Worm (Caenorhabditis elegans) whole organism, L4 larva: ENCODE results near the gene C07D10.5.

Experiments
- F26F4.8 ChIP-seq: fragments of 200-800 bp; sonication (Bioruptor generic); conservative IDR thresholded peaks from 2 replicates; pipeline ENCODE4 v1.3.6; 2022; ENCODE audit warnings: missing genetic modification characterization, missing compliant biosample characterization
- R02D3.7 ChIP-seq: fragments of 150-350 bp; sonication (generic microtip); optimal IDR thresholded peaks from 3 replicates; lab custom pipeline; 2014; ENCODE audit warnings: missing biosample characterization, missing genetic modification characterization
- T20F7.1 ChIP-seq: fragments of 200-800 bp; sonication (Bioruptor generic); optimal IDR thresholded peaks from 2 replicates; lab custom pipeline; 2018; ENCODE audit warnings: mild to moderate bottlenecking, missing genetic modification characterization, missing compliant biosample characterization
- T26A8.4 ChIP-seq: fragments of 200-800 bp; sonication (Bioruptor generic); IDR thresholded peaks from 2 replicates; pipeline ENCODE4 v1.3.6; 2022; ENCODE audit warnings: missing genetic modification characterization, missing compliant biosample characterization
- Y48G9A.11 ChIP-seq: fragments of 200-800 bp; sonication (Bioruptor generic); IDR thresholded peaks from 2 replicates; pipeline ENCODE4 v1.3.6; 2022; ENCODE audit warnings: missing genetic modification reagents, missing genetic modification characterization, missing compliant biosample characterization
- aly-2 ChIP-seq: sonication (generic microtip); optimal IDR thresholded peaks from 2 replicates; lab custom pipeline; 2018; ENCODE audit warnings: missing biosample characterization, missing genetic modification characterization
- ama-1 ChIP-seq: fragments of 150-350 bp; optimal IDR thresholded peaks from 2 replicates; lab custom pipeline; 2014; ENCODE audit warnings: inconsistent platforms, mixed read lengths
- arid-1 ChIP-seq: fragments of 200-800 bp; sonication (Bioruptor generic); conservative IDR thresholded peaks from 2 replicates; pipeline ENCODE4 v1.3.6; 2022; ENCODE audit warnings: missing genetic modification reagents, missing genetic modification characterization, missing compliant biosample characterization
- ceh-20 ChIP-seq: fragments of 200-800 bp; sonication (Bioruptor generic); IDR thresholded peaks from 2 replicates; pipeline ENCODE4 v1.3.6; 2022; ENCODE audit warnings: missing genetic modification reagents, missing genetic modification characterization, missing compliant biosample characterization
- daf-12 ChIP-seq: fragments of 150-350 bp; optimal IDR thresholded peaks from 2 replicates; lab custom pipeline; 2014; ENCODE audit warnings: missing biosample characterization, missing genetic modification reagents, missing genetic modification characterization
- daf-16 ChIP-seq, 3 experiments: sonication (generic microtip); optimal IDR thresholded peaks; 2 replicates each; lab custom pipeline; 2016 to 2017; ENCODE audit warnings: missing genetic modification characterization in 3 of 3, missing genetic modification reagents in 3 of 3, mild to moderate bottlenecking in 2 of 3, missing compliant biosample characterization in 2 of 3, missing biosample characterization in 1 of 3, moderate library complexity in 1 of 3
- daf-19 ChIP-seq: fragments of 200-800 bp; sonication (Bioruptor generic); conservative IDR thresholded peaks from 2 replicates; pipeline ENCODE4 v1.3.6; 2022; ENCODE audit warnings: missing genetic modification characterization, missing compliant biosample characterization
- daf-8 ChIP-seq: fragments of 200-800 bp; sonication (Bioruptor generic); IDR thresholded peaks from 2 replicates; pipeline ENCODE4 v1.3.6; 2022; ENCODE audit warnings: missing genetic modification characterization, missing compliant biosample characterization
- dmd-6 ChIP-seq: fragments of 200-800 bp; sonication (Bioruptor generic); IDR thresholded peaks from 2 replicates; pipeline ENCODE4 v1.3.6; 2022; ENCODE audit warnings: missing genetic modification reagents, missing genetic modification characterization, missing compliant biosample characterization
- dpl-1 ChIP-seq: fragments of 150-350 bp; optimal IDR thresholded peaks from 2 replicates; lab custom pipeline; 2014; ENCODE audit warnings: missing biosample characterization, missing genetic modification reagents, missing genetic modification characterization
- duxl-1 ChIP-seq: sonication (generic microtip); optimal IDR thresholded peaks from 2 replicates; lab custom pipeline; 2016; ENCODE audit warnings: mild to moderate bottlenecking, missing genetic modification characterization, moderate library complexity, missing compliant biosample characterization; ENCODE audit not compliant: poor library complexity
- dve-1 ChIP-seq: sonication (generic microtip); optimal IDR thresholded peaks from 2 replicates; lab custom pipeline; 2017; ENCODE audit warnings: antibody characterized with exemption, mild to moderate bottlenecking, missing genetic modification characterization, missing compliant biosample characterization; ENCODE audit not compliant: insufficient read depth
- fkh-10 ChIP-seq: fragments of 150-350 bp; optimal IDR thresholded peaks from 2 replicates; lab custom pipeline; 2014; ENCODE audit warnings: missing biosample characterization, missing genetic modification reagents, missing genetic modification characterization
- hif-1 ChIP-seq, 2 experiments: sonication (generic microtip); optimal IDR thresholded peaks; 2 replicates each; lab custom pipeline; 2016 to 2017; ENCODE audit warnings: missing compliant biosample characterization in 2 of 2, missing genetic modification characterization in 2 of 2, missing genetic modification reagents in 2 of 2, missing genotype in 2 of 2, mild to moderate bottlenecking in 1 of 2
- hlh-11 ChIP-seq: fragments of 200-800 bp; sonication (Bioruptor generic); optimal IDR thresholded peaks from 2 replicates; lab custom pipeline; 2018; ENCODE audit warnings: mild to moderate bottlenecking, missing genetic modification characterization, missing compliant biosample characterization
- hmg-1.1 ChIP-seq: fragments of 200-800 bp; sonication (Bioruptor generic); IDR thresholded peaks from 2 replicates; pipeline ENCODE4 v1.3.6; 2022; ENCODE audit warnings: missing genetic modification reagents, missing genetic modification characterization, missing compliant biosample characterization
- jun-1 ChIP-seq: fragments of 150-350 bp; optimal IDR thresholded peaks from 2 replicates; lab custom pipeline; 2014; ENCODE audit warnings: missing biosample characterization, missing genetic modification reagents, missing genetic modification characterization
- lim-7 ChIP-seq: fragments of 200-800 bp; sonication (Bioruptor generic); IDR thresholded peaks from 2 replicates; pipeline ENCODE4 v1.3.6; 2022; ENCODE audit warnings: missing genetic modification characterization, missing compliant biosample characterization
- lin-1 ChIP-seq: fragments of 200-800 bp; sonication (Bioruptor generic); IDR thresholded peaks from 2 replicates; pipeline ENCODE4 v1.3.6; 2022; ENCODE audit warnings: missing genetic modification reagents, missing genetic modification characterization, missing compliant biosample characterization
- lin-29 ChIP-seq: fragments of 200-800 bp; sonication (Bioruptor generic); IDR thresholded peaks from 2 replicates; pipeline ENCODE4 v1.3.6; 2022; ENCODE audit warnings: missing genetic modification reagents, missing genetic modification characterization, missing compliant biosample characterization
- lin-38 ChIP-seq: fragments of 200-800 bp; sonication (Bioruptor generic); IDR thresholded peaks from 2 replicates; pipeline ENCODE4 v1.3.6; 2022; ENCODE audit warnings: missing genetic modification reagents, missing genetic modification characterization, missing compliant biosample characterization
- madf-9 ChIP-seq: fragments of 200-800 bp; sonication (Bioruptor generic); conservative IDR thresholded peaks from 2 replicates; pipeline ENCODE4 v1.3.6; 2022; ENCODE audit warnings: missing genetic modification reagents, missing genetic modification characterization, missing compliant biosample characterization
- mdl-1 ChIP-seq, 2 experiments: fragments of 150-350 bp in 1 of 2; sonication (generic microtip) in 1 of 2; optimal IDR thresholded peaks; 2 replicates each; lab custom pipeline; 2014 to 2017; ENCODE audit warnings: missing biosample characterization in 2 of 2, missing genetic modification characterization in 2 of 2
- mep-1 ChIP-seq: fragments of 150-350 bp; sonication (generic microtip); optimal IDR thresholded peaks from 3 replicates; lab custom pipeline; 2014; ENCODE audit warnings: missing biosample characterization, missing genetic modification characterization
- mes-2 ChIP-seq: sonication (generic microtip); optimal IDR thresholded peaks from 2 replicates; lab custom pipeline; 2016; ENCODE audit warnings: missing genotype, mild to moderate bottlenecking, missing genetic modification characterization, missing compliant biosample characterization; ENCODE audit not compliant: poor library complexity, severe bottlenecking
- mxl-2 ChIP-seq: fragments of 200-800 bp; sonication (Bioruptor generic); conservative IDR thresholded peaks from 2 replicates; pipeline ENCODE4 v1.3.6; 2022; ENCODE audit warnings: missing genetic modification reagents, missing genetic modification characterization, missing compliant biosample characterization
- mxl-3 ChIP-seq: fragments of 200-800 bp; sonication (Bioruptor generic); optimal IDR thresholded peaks from 2 replicates; lab custom pipeline; 2018; ENCODE audit warnings: mild to moderate bottlenecking, missing genetic modification characterization, missing compliant biosample characterization
- nhr-10 ChIP-seq: fragments of 150-350 bp; optimal IDR thresholded peaks from 2 replicates; lab custom pipeline; 2014; ENCODE audit warnings: missing biosample characterization, missing genetic modification characterization
- nhr-11 ChIP-seq: fragments of 150-350 bp; optimal IDR thresholded peaks from 2 replicates; lab custom pipeline; 2014; ENCODE audit warnings: missing biosample characterization, missing genetic modification characterization
- nhr-25 ChIP-seq: sonication (generic microtip); optimal IDR thresholded peaks from 2 replicates; lab custom pipeline; 2017; ENCODE audit warnings: missing genetic modification characterization, mild to moderate bottlenecking, missing compliant biosample characterization, antibody characterized with exemption, moderate library complexity, borderline replicate concordance; ENCODE audit not compliant: insufficient read depth
- nhr-6 ChIP-seq: fragments of 150-350 bp; optimal IDR thresholded peaks from 2 replicates; lab custom pipeline; 2014; ENCODE audit warnings: missing biosample characterization, missing genetic modification characterization
- nhr-76 ChIP-seq: fragments of 150-350 bp; optimal IDR thresholded peaks from 2 replicates; lab custom pipeline; 2014; ENCODE audit warnings: missing biosample characterization, missing genetic modification characterization
- nhr-77 ChIP-seq: fragments of 150-350 bp; optimal IDR thresholded peaks from 2 replicates; lab custom pipeline; 2014; ENCODE audit warnings: missing biosample characterization, missing genetic modification characterization
- pqm-1 ChIP-seq: sonication (generic microtip); optimal IDR thresholded peaks from 2 replicates; lab custom pipeline; 2017; ENCODE audit warnings: missing biosample characterization, missing genetic modification characterization
- skn-1 ChIP-seq: fragments of 150-350 bp; optimal IDR thresholded peaks from 2 replicates; lab custom pipeline; 2014; ENCODE audit warnings: missing biosample characterization, missing genetic modification characterization
- spr-1 ChIP-seq: sonication (generic microtip); optimal IDR thresholded peaks from 2 replicates; lab custom pipeline; 2016; ENCODE audit warnings: mild to moderate bottlenecking, missing genetic modification characterization, missing compliant biosample characterization
- spr-3 ChIP-seq: fragments of 200-800 bp; sonication (Bioruptor generic); optimal IDR thresholded peaks from 2 replicates; lab custom pipeline; 2018; ENCODE audit warnings: mild to moderate bottlenecking, missing genetic modification characterization, missing compliant biosample characterization
- tag-97 ChIP-seq: fragments of 200-800 bp; sonication (Bioruptor generic); IDR thresholded peaks from 2 replicates; pipeline ENCODE4 v1.3.6; 2022; ENCODE audit warnings: missing genetic modification characterization, missing compliant biosample characterization
- unc-39 ChIP-seq: sonication (generic microtip); optimal IDR thresholded peaks from 2 replicates; lab custom pipeline; 2017; ENCODE audit warnings: missing biosample characterization, missing genetic modification characterization
- unc-62 ChIP-seq, 3 experiments: fragments of 150-350 bp in 1 of 3; sonication (generic microtip); optimal IDR thresholded peaks in 2 of 3; peaks in 1 of 3; 1 replicate in 1 of 3; 2 replicates in 2 of 3; lab custom pipeline; 2014 to 2017; ENCODE audit warnings: missing biosample characterization in 3 of 3, missing genetic modification characterization in 3 of 3, missing genetic modification reagents in 3 of 3, missing genotype in 1 of 3
- zfp-2 ChIP-seq: sonication (generic microtip); optimal IDR thresholded peaks from 2 replicates; lab custom pipeline; 2016; ENCODE audit warnings: mild to moderate bottlenecking, missing genetic modification characterization, missing compliant biosample characterization
- ztf-7 ChIP-seq: fragments of 150-350 bp; optimal IDR thresholded peaks from 2 replicates; lab custom pipeline; 2014; ENCODE audit warnings: missing biosample characterization, missing genetic modification characterization

Gene C07D10.5

DNA sequence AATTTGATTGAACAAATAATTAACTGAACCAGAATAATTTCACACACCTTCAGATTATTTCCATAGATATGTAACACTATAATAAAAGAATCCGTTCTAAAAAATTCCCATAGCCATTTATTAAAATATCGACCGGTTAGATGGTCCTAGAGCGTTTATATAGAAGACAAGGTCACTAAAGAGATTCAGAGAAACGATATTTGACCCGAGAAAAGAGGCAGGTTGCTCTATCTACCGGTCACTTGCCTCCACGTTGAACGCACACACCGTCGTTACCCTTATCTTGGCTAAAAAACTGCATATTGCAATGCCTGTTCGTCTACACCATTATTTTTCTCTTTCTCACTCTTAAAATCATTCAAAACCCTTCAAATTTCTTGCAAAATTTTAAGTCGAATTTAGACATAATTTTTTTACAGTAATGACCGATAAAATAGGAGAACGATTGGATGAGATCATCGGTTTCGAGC lies at the start of gene C07D10.5:
TSS of gene C07D10.5 (plus strand) at position 420 of the 470 bp plus-strand sequence.
- no peak for TF ChIP-seq nhr-25 (tag; lab: Kevin White, UChicago)
- no peak for TF ChIP-seq dve-1 (tag; lab: Kevin White, UChicago)
- no peak for TF ChIP-seq spr-1 (tag; lab: Kevin White, UChicago)
- TF ChIP-seq R02D3.7: no peak
- TF ChIP-seq ceh-20 (GFP tag; lab: Robert Waterston, UW): no peak
- no peak for TF ChIP-seq hif-1 (tag; optimal IDR thresholded peaks at IDR 0.05; lab: Kevin White, UChicago)
- no peak for TF ChIP-seq unc-39 (tag; lab: Kevin White, UChicago)
- TF ChIP-seq dpl-1 (GFP tag; lab: Kevin White, UChicago): no peak
- TF ChIP-seq unc-62 (GFP tag; optimal IDR thresholded peaks at IDR 0.05 in 1 of 2; lab: Kevin White, UChicago): no peak
- no peak for TF ChIP-seq unc-62 (tag; optimal IDR thresholded peaks at IDR 0.05; lab: Kevin White, UChicago)
- TF ChIP-seq lim-7: no peak
- no peak for TF ChIP-seq F26F4.8 (GFP tag; lab: Robert Waterston, UW)
- no peak for TF ChIP-seq nhr-77 (tag; lab: Kevin White, UChicago)
- TF ChIP-seq, all 104 proteins: peak for 0

DNA sequence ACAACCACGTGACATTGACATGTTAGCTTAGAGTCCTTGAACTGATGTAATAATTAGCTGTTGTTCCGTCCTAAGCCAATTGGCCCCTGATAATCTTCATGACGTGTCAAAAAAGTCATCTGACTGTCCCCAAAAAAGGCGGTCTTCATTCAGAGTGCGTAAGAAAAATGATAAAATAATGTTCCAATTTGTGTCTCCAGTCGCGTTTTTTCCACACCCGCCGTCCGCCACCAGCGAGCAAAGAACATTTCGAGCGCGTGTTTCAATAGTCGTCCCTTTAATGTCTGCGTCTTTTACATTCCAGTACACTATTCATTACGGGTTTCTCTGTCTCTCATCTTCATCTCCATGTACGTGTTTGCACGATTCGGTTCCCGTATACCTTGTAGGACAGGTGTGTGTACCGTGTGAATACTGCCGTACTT lies 43.9 kb upstream of the C07D10.5 start:
- TF ChIP-seq lin-29 (GFP tag; lab: Robert Waterston, UW) (no peak), madf-9 (GFP tag; lab: Robert Waterston, UW) (peak; percentile 49; the same call in 1 of the 2 replicates), daf-12 (tag; lab: Kevin White, UChicago) (no peak), zfp-2 (tag; lab: Kevin White, UChicago) (peak; percentile 39), spr-3 (GFP tag; lab: Kevin White, UChicago) (no peak), lin-1 (GFP tag; lab: Robert Waterston, UW) (peak; percentile 62; the same call in 1 of the 2 replicates), dmd-6 (peak; percentile 93), hmg-1.1 (peak; percentile 61), daf-19 (GFP tag; lab: Robert Waterston, UW) (no peak), nhr-77 (tag; lab: Kevin White, UChicago) (peak; percentile 83), dpl-1 (GFP tag; lab: Kevin White, UChicago) (peak; percentile 27), mxl-3 (peak; percentile 94), nhr-6 (peak; percentile 30), ztf-7 (tag; lab: Kevin White, UChicago) (peak; percentile 36), nhr-25 (tag; lab: Kevin White, UChicago) (peak; percentile 80), pqm-1 (tag; lab: Kevin White, UChicago) (peak; percentile 52), tag-97 (GFP tag; lab: Robert Waterston, UW) (no peak), nhr-76 (tag; lab: Kevin White, UChicago) (peak; percentile 33), arid-1 (GFP tag; lab: Robert Waterston, UW) (0 out of 2 replicates have a peak, but pooled peaks have one; percentile 4), hif-1 (tag; optimal IDR thresholded peaks at IDR 0.05; lab: Kevin White, UChicago) (peak; percentile 3 to 91), duxl-1 (tag; lab: Kevin White, UChicago) (peak; percentile 22), mxl-2 (GFP tag; lab: Robert Waterston, UW) (0 out of 2 replicates have a peak, but pooled peaks have one; percentile 3), mep-1 (tag; lab: Kevin White, UChicago) (peak; percentile 89), hlh-11 (tag; lab: Kevin White, UChicago) (peak; percentile 97), T20F7.1 (GFP tag; lab: Kevin White, UChicago) (peak; percentile 77), ceh-20 (GFP tag; lab: Robert Waterston, UW) (peak; percentile 84), T26A8.4 (peak; percentile 59; the same call in 1 of the 2 replicates), nhr-11 (tag; lab: Kevin White, UChicago) (peak; percentile 72), skn-1 (no peak), jun-1 (tag; lab: Kevin White, UChicago) (no peak), mdl-1 (tag; optimal IDR thresholded peaks at IDR 0.05; lab: Kevin White, UChicago) (peak; percentile 89 to 95), daf-8 (no peak), Y48G9A.11 (GFP tag; lab: Robert Waterston, UW) (no peak), aly-2 (tag; lab: Kevin White, UChicago) (no peak), nhr-10 (peak; percentile 32), lin-38 (GFP tag; lab: Robert Waterston, UW) (no peak), mes-2 (tag; lab: Kevin White, UChicago) (peak; percentile 65), daf-16 (GFP tag; optimal IDR thresholded peaks at IDR 0.05; lab: Kevin White, UChicago) (no peak), daf-16 (tag; optimal IDR thresholded peaks at IDR 0.05; lab: Kevin White, UChicago) (peak; percentile 59), fkh-10 (no peak), ama-1 (lab: Kevin White, UChicago) (peak; percentile 46)
